Fruit fly (Drosophila melanogaster) whole organism, embryonic: Measurements from ENCODE around the gene hry.

ENCODE experiments used
- Adf1 ChIP-seq: fragments of 200-800 bp; sonication (Bioruptor generic); IDR thresholded peaks from 2 replicates; pipeline ENCODE4 v1.3.6; 2022; ENCODE audit warnings: missing biosample characterization, missing genetic modification characterization
- CG10543 ChIP-seq: fragments of 200-800 bp; sonication (Bioruptor generic); optimal IDR thresholded peaks from 3 replicates; lab custom pipeline; 2017; ENCODE audit warnings: missing biosample characterization, mild to moderate bottlenecking, missing genetic modification characterization, moderate library complexity
- CG11504 ChIP-seq: fragments of 200-800 bp; sonication (Bioruptor generic); optimal IDR thresholded peaks from 3 replicates; lab custom pipeline; 2019; ENCODE audit warnings: missing biosample characterization, mild to moderate bottlenecking, missing genetic modification characterization, moderate library complexity
- CG14014 ChIP-seq: fragments of 200-800 bp; sonication (Bioruptor generic); IDR thresholded peaks from 2 replicates; pipeline ENCODE4 v1.3.6; 2022; ENCODE audit warnings: missing biosample characterization, missing genetic modification characterization
- CG15696 ChIP-seq: fragments of 200-800 bp; sonication (Bioruptor generic); optimal IDR thresholded peaks from 2 replicates; lab custom pipeline; 2019; ENCODE audit warnings: missing biosample characterization, mild to moderate bottlenecking, missing genetic modification characterization, moderate library complexity
- CG17802 ChIP-seq: fragments of 200-800 bp; sonication (Bioruptor generic); optimal IDR thresholded peaks from 2 replicates; lab custom pipeline; 2018; ENCODE audit warnings: missing biosample characterization, mild to moderate bottlenecking, missing genetic modification characterization, moderate library complexity
- CG18011 ChIP-seq: fragments of 200-800 bp; sonication (Bioruptor generic); optimal IDR thresholded peaks from 2 replicates; lab custom pipeline; 2017; ENCODE audit warnings: missing biosample characterization, missing genetic modification characterization, mild to moderate bottlenecking, moderate library complexity, missing genotype
- CG2120 ChIP-seq: fragments of 200-800 bp; sonication (Bioruptor generic); optimal IDR thresholded peaks from 3 replicates; lab custom pipeline; 2016; ENCODE audit warnings: missing biosample characterization, missing genetic modification characterization
- CG2199 ChIP-seq: fragments of 200-800 bp; sonication (Bioruptor generic); IDR thresholded peaks from 3 replicates; pipeline ENCODE4 v1.3.6; 2022; ENCODE audit warnings: missing biosample characterization, missing genetic modification characterization
- CG31388 ChIP-seq: fragments of 200-800 bp; sonication (Bioruptor generic); optimal IDR thresholded peaks from 2 replicates; lab custom pipeline; 2016; ENCODE audit warnings: missing biosample characterization, missing genetic modification characterization
- CG31441 ChIP-seq: fragments of 200-800 bp; sonication (Bioruptor generic); IDR thresholded peaks from 2 replicates; pipeline ENCODE4 v1.3.6; 2022; ENCODE audit warnings: missing biosample characterization, missing genetic modification characterization
- CG3163 ChIP-seq: fragments of 200-800 bp; sonication (Bioruptor generic); optimal IDR thresholded peaks from 3 replicates; lab custom pipeline; 2016; ENCODE audit warnings: missing biosample characterization, missing genetic modification characterization
- CG32767 ChIP-seq: fragments of 200-800 bp; sonication (Bioruptor generic); IDR thresholded peaks from 2 replicates; pipeline ENCODE4 v1.3.6; 2022; ENCODE audit warnings: missing biosample characterization, missing genetic modification characterization
- CG33213 ChIP-seq: fragments of 200-800 bp; sonication (Bioruptor generic); optimal IDR thresholded peaks from 3 replicates; lab custom pipeline; 2016; ENCODE audit warnings: missing biosample characterization, missing genetic modification characterization
- CG3726 ChIP-seq: fragments of 200-800 bp; sonication (Bioruptor generic); IDR thresholded peaks from 3 replicates; pipeline ENCODE4, ENCODE4 v1.3.6; 2022; ENCODE audit warnings: missing biosample characterization, missing genetic modification characterization
- CG3995 ChIP-seq: fragments of 200-800 bp; sonication (Bioruptor generic); optimal IDR thresholded peaks from 3 replicates; lab custom pipeline; 2016; ENCODE audit warnings: missing biosample characterization, missing genetic modification characterization
- CG4617 ChIP-seq: fragments of 200-800 bp; sonication (Bioruptor generic); optimal IDR thresholded peaks from 3 replicates; lab custom pipeline; 2016; ENCODE audit warnings: missing biosample characterization, missing genetic modification characterization, borderline replicate concordance
- CG6175 ChIP-seq: fragments of 200-800 bp; sonication (Bioruptor generic); IDR thresholded peaks from 3 replicates; pipeline ENCODE4 v1.3.6; 2022; ENCODE audit warnings: missing biosample characterization, missing genetic modification characterization
- CG6689 ChIP-seq: fragments of 200-800 bp; sonication (Bioruptor generic); IDR thresholded peaks from 2 replicates; pipeline ENCODE4 v1.3.6; 2022; ENCODE audit warnings: missing biosample characterization, missing genetic modification characterization
- CHES-1-like ChIP-seq: fragments of 200-800 bp; sonication (Bioruptor generic); optimal IDR thresholded peaks from 2 replicates; lab custom pipeline; 2016; ENCODE audit warnings: missing biosample characterization, missing genetic modification characterization
- Camta ChIP-seq: fragments of 200-800 bp; sonication (Bioruptor generic); optimal IDR thresholded peaks from 2 replicates; lab custom pipeline; 2016; ENCODE audit warnings: missing biosample characterization, missing genetic modification characterization
- Dip3 ChIP-seq: fragments of 200-800 bp; sonication (Bioruptor generic); optimal IDR thresholded peaks from 3 replicates; lab custom pipeline; 2016; ENCODE audit warnings: missing biosample characterization, missing genetic modification characterization
- Doc3 ChIP-seq: fragments of 200-800 bp; sonication (Bioruptor generic); IDR thresholded peaks from 3 replicates; pipeline ENCODE4 v1.3.6; 2022; ENCODE audit warnings: missing biosample characterization, missing genetic modification characterization; ENCODE audit not compliant: partially characterized antibody
- Med ChIP-seq: fragments of 200-800 bp; sonication (Bioruptor generic); peaks from one replicate; lab custom pipeline; 2016; ENCODE audit warnings: missing biosample characterization, missing genetic modification characterization, mild to moderate bottlenecking, inconsistent platforms, moderate library complexity
- Pdp1 ChIP-seq, 2 experiments: fragments of 200-800 bp; sonication (Bioruptor generic); optimal IDR thresholded peaks; 3 replicates each; lab custom pipeline; 2016; ENCODE audit warnings: missing biosample characterization in 2 of 2, missing genetic modification characterization in 2 of 2, mild to moderate bottlenecking in 1 of 2, moderate library complexity in 1 of 2
- TFAM ChIP-seq: fragments of 200-800 bp; sonication (Bioruptor generic); optimal IDR thresholded peaks from 2 replicates; lab custom pipeline; 2017; ENCODE audit warnings: missing biosample characterization, missing genetic modification characterization, inconsistent platforms
- Trl ChIP-seq, 3 experiments: fragments of >200 bp in 2 of 3; fragments of 200-800 bp in 1 of 3; sonication (Bioruptor generic) in 1 of 3; optimal IDR thresholded peaks; 2 replicates in 1 of 3; 3 replicates in 2 of 3; lab custom pipeline; 2016 to 2017; ENCODE audit warnings: missing biosample characterization in 1 of 3, missing genetic modification characterization in 1 of 3
- abd-A ChIP-seq: fragments of 200-800 bp; sonication (Bioruptor generic); optimal IDR thresholded peaks from 3 replicates; lab custom pipeline; 2019; ENCODE audit warnings: missing biosample characterization, mild to moderate bottlenecking, missing genetic modification characterization, moderate library complexity
- chinmo ChIP-seq: fragments of 200-800 bp; sonication (Bioruptor generic); IDR thresholded peaks from 4 replicates; pipeline ENCODE4 v1.3.6; 2022; ENCODE audit warnings: missing biosample characterization, missing genetic modification characterization; ENCODE audit not compliant: partially characterized antibody
- croc ChIP-seq: fragments of 200-800 bp; sonication (Bioruptor generic); conservative IDR thresholded peaks from 3 replicates; pipeline ENCODE4 v1.3.6; 2022; ENCODE audit warnings: missing biosample characterization, missing genetic modification characterization
- cwo ChIP-seq: fragments of 200-800 bp; sonication (Bioruptor generic); optimal IDR thresholded peaks from 3 replicates; lab custom pipeline; 2017; ENCODE audit warnings: missing biosample characterization, missing genetic modification characterization, mild to moderate bottlenecking, moderate library complexity, missing genetic modification reagents
- danr ChIP-seq: fragments of 200-800 bp; sonication (Bioruptor generic); IDR thresholded peaks from 2 replicates; pipeline ENCODE4 v1.3.6; 2022; ENCODE audit warnings: missing biosample characterization, missing genetic modification characterization
- dpn ChIP-seq, 2 experiments: fragments of 200-800 bp; sonication (Bioruptor generic); optimal IDR thresholded peaks; 3 replicates each; lab custom pipeline; 2016; ENCODE audit warnings: missing biosample characterization in 2 of 2, missing genetic modification characterization in 2 of 2
- fd3F ChIP-seq: fragments of 200-800 bp; sonication (Bioruptor generic); optimal IDR thresholded peaks from 2 replicates; lab custom pipeline; 2018; ENCODE audit warnings: missing biosample characterization, mild to moderate bottlenecking, missing genetic modification characterization, moderate library complexity
- fd64A ChIP-seq: fragments of 200-800 bp; sonication (Bioruptor generic); optimal IDR thresholded peaks from 3 replicates; lab custom pipeline; 2018; ENCODE audit warnings: missing biosample characterization, mild to moderate bottlenecking, missing genetic modification characterization
- fru ChIP-seq: fragments of >200 bp; optimal IDR thresholded peaks from 2 replicates; lab custom pipeline; 2017
- fu2 ChIP-seq: fragments of 200-800 bp; sonication (Bioruptor generic); optimal IDR thresholded peaks from 2 replicates; lab custom pipeline; 2016; ENCODE audit warnings: missing biosample characterization, missing genetic modification characterization
- gem ChIP-seq: fragments of 200-800 bp; sonication (Bioruptor generic); optimal IDR thresholded peaks from 2 replicates; lab custom pipeline; 2019; ENCODE audit warnings: missing biosample characterization, mild to moderate bottlenecking, missing genetic modification characterization, moderate library complexity
- gsb ChIP-seq: fragments of 200-800 bp; sonication (Bioruptor generic); IDR thresholded peaks from 2 replicates; pipeline ENCODE4 v1.3.6; 2022; ENCODE audit warnings: missing biosample characterization, missing genetic modification characterization
- hb ChIP-seq: fragments of 200-800 bp; sonication (Bioruptor generic); IDR thresholded peaks from 3 replicates; pipeline ENCODE4 v1.3.6; 2022; ENCODE audit warnings: missing biosample characterization, missing genetic modification characterization; ENCODE audit not compliant: partially characterized antibody
- hkb ChIP-seq, 2 experiments: fragments of 200-800 bp in 1 of 2; fragments of >200 bp in 1 of 2; sonication (Bioruptor generic) in 1 of 2; IDR thresholded peaks in 1 of 2; optimal IDR thresholded peaks in 1 of 2; 2 replicates each; pipeline versions ENCODE4 v1.3.6 to Lab custom; 2017 to 2022; ENCODE audit warnings: missing biosample characterization in 1 of 2, missing genetic modification characterization in 1 of 2
- lab ChIP-seq: fragments of 200-800 bp; sonication (Bioruptor generic); optimal IDR thresholded peaks from 3 replicates; lab custom pipeline; 2017; ENCODE audit warnings: missing biosample characterization, missing genetic modification characterization, mild to moderate bottlenecking, moderate library complexity, missing genetic modification reagents
- mirr ChIP-seq: fragments of 200-800 bp; sonication (Bioruptor generic); optimal IDR thresholded peaks from 3 replicates; lab custom pipeline; 2018; ENCODE audit warnings: missing biosample characterization, mild to moderate bottlenecking, missing genetic modification characterization
- nerfin-1 ChIP-seq: fragments of 200-800 bp; sonication (Bioruptor generic); optimal IDR thresholded peaks from 3 replicates; lab custom pipeline; 2019; ENCODE audit warnings: missing biosample characterization, mild to moderate bottlenecking, missing genetic modification characterization, moderate library complexity
- peb ChIP-seq: fragments of 200-800 bp; sonication (Bioruptor generic); IDR thresholded peaks from 2 replicates; pipeline ENCODE4 v1.3.6; 2022; ENCODE audit warnings: missing biosample characterization, missing genetic modification characterization
- sd ChIP-seq: fragments of 200-800 bp; sonication (Bioruptor generic); optimal IDR thresholded peaks from 3 replicates; lab custom pipeline; 2018; ENCODE audit warnings: missing biosample characterization, mild to moderate bottlenecking, missing genetic modification characterization, moderate library complexity
- slou ChIP-seq: fragments of 200-800 bp; sonication (Bioruptor generic); optimal IDR thresholded peaks from 3 replicates; lab custom pipeline; 2016; ENCODE audit warnings: missing biosample characterization, missing genetic modification characterization
- tap ChIP-seq: fragments of 200-800 bp; optimal IDR thresholded peaks from 3 replicates; lab custom pipeline; 2019; ENCODE audit warnings: missing biosample characterization, mild to moderate bottlenecking, missing genetic modification characterization, moderate library complexity
- tx ChIP-seq: fragments of 200-800 bp; sonication (Bioruptor generic); optimal IDR thresholded peaks from 2 replicates; lab custom pipeline; 2016; ENCODE audit warnings: missing biosample characterization, missing genetic modification characterization
- usp ChIP-seq: fragments of >200 bp; optimal IDR thresholded peaks from 2 replicates; lab custom pipeline; 2017; ENCODE audit warnings: missing biosample characterization, missing genetic modification characterization
- vfl ChIP-seq: fragments of 200-800 bp; sonication (Bioruptor generic); optimal IDR thresholded peaks from 2 replicates; lab custom pipeline; 2016; ENCODE audit warnings: missing biosample characterization, missing genetic modification characterization

hry gene

dm6 chr3L:8707075-8707474 lies 31.5 kb downstream of the hry start:
- TF ChIP-seq tap (tag; lab: Kevin White, UChicago) (no peak), CG18011 (GFP tag; lab: Kevin White, UChicago) (no peak), hb (GFP tag; lab: Robert Waterston, UW) (no peak), fd64A (GFP tag; lab: Kevin White, UChicago) (no peak), usp (GFP tag; lab: Kevin White, UChicago) (no peak), CG2120 (GFP tag; lab: Kevin White, UChicago) (no peak), CG31441 (GFP tag; lab: Robert Waterston, UW) (no peak), Dip3 (GFP tag; lab: Kevin White, UChicago) (no peak), Med (GFP tag; lab: Kevin White, UChicago) (peak; percentile 64), cwo (GFP tag; lab: Kevin White, UChicago) (peak; percentile 57), CG11504 (tag; lab: Kevin White, UChicago) (no peak), peb (GFP tag; lab: Robert Waterston, UW) (no peak), slou (GFP tag; lab: Kevin White, UChicago) (no peak), CG2199 (GFP tag; lab: Robert Waterston, UW) (no peak), TFAM (GFP tag; lab: Kevin White, UChicago) (no peak), lab (GFP tag; lab: Kevin White, UChicago) (peak; percentile 41), chinmo (GFP tag; lab: Robert Waterston, UW) (no peak), fru (lab: Kevin White, UChicago) (no peak), mirr (peak; percentile 69), CG31388 (GFP tag; lab: Kevin White, UChicago) (no peak), CG14014 (no peak), Camta (GFP tag; lab: Kevin White, UChicago) (no peak), fd3F (GFP tag; lab: Kevin White, UChicago) (no peak), Adf1 (GFP tag; lab: Robert Waterston, UW) (no peak), Trl (optimal IDR thresholded peaks at IDR 0.05; lab: Kevin White, UChicago) (no peak), Trl (GFP tag; optimal IDR thresholded peaks at IDR 0.05; lab: Kevin White, UChicago) (no peak), CG6689 (GFP tag; lab: Robert Waterston, UW) (no peak), CG3163 (GFP tag; lab: Kevin White, UChicago) (no peak), CG15696 (tag; lab: Kevin White, UChicago) (no peak), abd-A (tag; lab: Kevin White, UChicago) (no peak), dpn (GFP tag; optimal IDR thresholded peaks at IDR 0.05; lab: Kevin White, UChicago) (no peak), danr (GFP tag; lab: Robert Waterston, UW) (no peak), CG6175 (GFP tag; lab: Robert Waterston, UW) (peak; percentile 53; the same call in 1 of the 3 replicates), CG32767 (GFP tag; lab: Robert Waterston, UW) (no peak), CG3995 (GFP tag; lab: Kevin White, UChicago) (no peak), hkb (optimal IDR thresholded peaks at IDR 0.05; lab: Kevin White, UChicago) (no peak), hkb (GFP tag; IDR thresholded peaks at IDR 0.05; lab: Robert Waterston, UW) (no peak), gsb (GFP tag; lab: Robert Waterston, UW) (no peak), CHES-1-like (GFP tag; lab: Kevin White, UChicago) (no peak), CG3726 (GFP tag; lab: Robert Waterston, UW) (no peak), nerfin-1 (no peak), CG33213 (GFP tag; lab: Kevin White, UChicago) (no peak), Doc3 (no peak), tx (no peak), vfl (no peak), Pdp1 (GFP tag; optimal IDR thresholded peaks at IDR 0.05; lab: Kevin White, UChicago) (peak in 1 of 2 experiments; percentile 14), CG4617 (GFP tag; lab: Kevin White, UChicago) (no peak), croc (GFP tag; lab: Robert Waterston, UW) (no peak), gem (tag; lab: Kevin White, UChicago) (no peak), sd (tag; lab: Kevin White, UChicago) (peak; percentile 60), CG17802 (tag; lab: Kevin White, UChicago) (no peak), CG10543 (no peak), fu2 (no peak)
